Fruit fly (Drosophila melanogaster) whole organism, pupa: ENCODE results near the gene CG31465.

Source experiments
- CG10348 ChIP-seq: fragments of 200-800 bp; sonication (Bioruptor generic); IDR thresholded peaks from 2 replicates; pipeline ENCODE4 v1.3.6; 2022; ENCODE audit warnings: missing biosample characterization, missing genetic modification characterization
- CG12605 ChIP-seq: fragments of 200-800 bp; sonication (Bioruptor generic); IDR thresholded peaks from 2 replicates; pipeline ENCODE4 v1.3.6; 2022; ENCODE audit warnings: missing biosample characterization, missing genetic modification characterization
- CG13204 ChIP-seq: fragments of 200-800 bp; sonication (Bioruptor generic); optimal IDR thresholded peaks from 2 replicates; lab custom pipeline; 2018; ENCODE audit warnings: missing biosample characterization, mild to moderate bottlenecking, missing genetic modification characterization, moderate library complexity
- CG14655 ChIP-seq: fragments of 200-800 bp; sonication (Bioruptor generic); optimal IDR thresholded peaks from 3 replicates; lab custom pipeline; 2017; ENCODE audit warnings: mild to moderate bottlenecking, missing biosample characterization, missing genetic modification reagents, missing genetic modification characterization
- CG15710 ChIP-seq: fragments of 200-800 bp; sonication (Bioruptor generic); optimal IDR thresholded peaks from 2 replicates; lab custom pipeline; 2018; ENCODE audit warnings: missing biosample characterization, mild to moderate bottlenecking, missing genetic modification characterization, moderate library complexity
- CG17806 ChIP-seq: fragments of 200-800 bp; sonication (Bioruptor generic); optimal IDR thresholded peaks from 2 replicates; lab custom pipeline; 2018; ENCODE audit warnings: missing biosample characterization, mild to moderate bottlenecking, missing genetic modification characterization, moderate library complexity
- CG32121 ChIP-seq: fragments of 200-800 bp; sonication (Bioruptor generic); IDR thresholded peaks from 2 replicates; pipeline ENCODE4 v1.3.6; 2022; ENCODE audit warnings: missing biosample characterization, missing genetic modification characterization
- CG34367 ChIP-seq: fragments of 200-800 bp; sonication (Bioruptor generic); optimal IDR thresholded peaks from 2 replicates; lab custom pipeline; 2018; ENCODE audit warnings: missing biosample characterization, mild to moderate bottlenecking, missing genetic modification characterization
- CG4496 ChIP-seq: fragments of 200-800 bp; sonication (Bioruptor generic); IDR thresholded peaks from 3 replicates; pipeline ENCODE4 v1.3.6; 2022; ENCODE audit warnings: missing biosample characterization, missing genetic modification characterization
- CG8159 ChIP-seq: fragments of 200-800 bp; sonication (Bioruptor generic); optimal IDR thresholded peaks from 3 replicates; lab custom pipeline; 2018; ENCODE audit warnings: missing biosample characterization, mild to moderate bottlenecking, missing genetic modification characterization, moderate library complexity
- CG8301 ChIP-seq: fragments of 200-800 bp; sonication (Bioruptor generic); optimal IDR thresholded peaks from 2 replicates; lab custom pipeline; 2018; ENCODE audit warnings: missing biosample characterization, mild to moderate bottlenecking, missing genetic modification characterization
- CG9948 ChIP-seq: fragments of 200-800 bp; sonication (Bioruptor generic); optimal IDR thresholded peaks from 2 replicates; lab custom pipeline; 2018; ENCODE audit warnings: missing biosample characterization, mild to moderate bottlenecking, missing genetic modification characterization, moderate library complexity
- D1 ChIP-seq: fragments of 200-800 bp; sonication (Bioruptor generic); optimal IDR thresholded peaks from 2 replicates; lab custom pipeline; 2018; ENCODE audit warnings: missing biosample characterization, mild to moderate bottlenecking, missing genetic modification characterization, moderate library complexity
- EcR ChIP-seq: fragments of 200-800 bp; sonication (Bioruptor generic); optimal IDR thresholded peaks from 3 replicates; lab custom pipeline; 2019; ENCODE audit warnings: missing biosample characterization, missing genetic modification characterization, mild to moderate bottlenecking, moderate library complexity, missing genetic modification reagents
- Ets98B ChIP-seq: fragments of 200-800 bp; sonication (Bioruptor generic); IDR thresholded peaks from 2 replicates; pipeline ENCODE4 v1.3.6; 2022; ENCODE audit warnings: missing biosample characterization, missing genetic modification characterization
- Pif1A ChIP-seq: fragments of 200-800 bp; sonication (Bioruptor generic); optimal IDR thresholded peaks from 3 replicates; lab custom pipeline; 2016; ENCODE audit warnings: missing biosample characterization, missing genetic modification characterization
- Pif1B ChIP-seq: fragments of 200-800 bp; sonication (Bioruptor generic); optimal IDR thresholded peaks from 3 replicates; lab custom pipeline; 2016; ENCODE audit warnings: missing biosample characterization, missing genetic modification characterization
- Snoo ChIP-seq: fragments of 200-800 bp; sonication (Bioruptor generic); optimal IDR thresholded peaks from 3 replicates; lab custom pipeline; 2017; ENCODE audit warnings: missing biosample characterization, mild to moderate bottlenecking, missing genetic modification characterization, inconsistent platforms
- fd96Ca ChIP-seq: fragments of 200-800 bp; sonication (Bioruptor generic); IDR thresholded peaks from 3 replicates; pipeline ENCODE4 v1.3.6; 2022; ENCODE audit warnings: missing biosample characterization, missing genetic modification characterization
- gl ChIP-seq: fragments of 200-800 bp; sonication (Bioruptor generic); optimal IDR thresholded peaks from 2 replicates; lab custom pipeline; 2018; ENCODE audit warnings: missing biosample characterization, mild to moderate bottlenecking, missing genetic modification characterization
- rn ChIP-seq: fragments of 200-800 bp; sonication (Bioruptor generic); IDR thresholded peaks from 2 replicates; pipeline ENCODE4 v1.3.6; 2022; ENCODE audit warnings: missing biosample characterization, missing genetic modification characterization

CG31465 gene

DNA sequence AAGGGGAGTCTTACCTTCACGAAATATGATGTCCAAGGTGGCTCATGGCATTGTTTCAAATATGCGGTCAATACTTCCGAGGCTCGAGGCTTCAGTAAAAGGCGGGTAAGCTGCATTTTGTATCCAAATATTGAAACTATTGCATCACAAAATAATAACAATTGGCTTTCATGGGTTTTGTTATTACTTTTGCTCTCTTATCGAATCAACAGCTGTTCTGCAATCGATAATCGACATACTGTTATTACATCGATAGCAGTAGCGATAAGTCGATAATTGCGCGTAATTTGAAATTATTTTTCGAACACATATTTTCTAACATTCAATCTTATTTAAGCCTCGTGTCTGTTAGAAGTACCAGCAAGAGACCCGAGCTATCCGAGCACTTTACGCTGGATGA lies 2.1 kb upstream of the CG31465 start, which contains the start of gene CG34148:
Gene CG34148 (minus strand): TSS at position 214 of the 400 bp plus-strand sequence.
- TF ChIP-seq Pif1B (GFP tag; lab: Kevin White, UChicago): no peak
- no peak for TF ChIP-seq CG34367 (tag; lab: Kevin White, UChicago)
- TF ChIP-seq CG15710: no peak
- no peak for TF ChIP-seq CG14655 (GFP tag; lab: Kevin White, UChicago)
- TF ChIP-seq Snoo: no peak

- TF ChIP-seq CG8301 (tag; lab: Kevin White, UChicago) (no peak), fd96Ca (GFP tag; lab: Robert Waterston, UW) (no peak), CG12605 (GFP tag; lab: Robert Waterston, UW) (no peak), CG8159 (tag; lab: Kevin White, UChicago) (no peak), CG13204 (GFP tag; lab: Kevin White, UChicago) (no peak), Pif1B (GFP tag; lab: Kevin White, UChicago) (no peak), Pif1A (GFP tag; lab: Kevin White, UChicago) (no peak), CG14655 (GFP tag; lab: Kevin White, UChicago) (no peak), Snoo (no peak), gl (tag; lab: Kevin White, UChicago) (no peak), D1 (tag; lab: Kevin White, UChicago) (no peak), Ets98B (GFP tag; lab: Robert Waterston, UW) (no peak), CG4496 (no peak), CG15710 (no peak), EcR (GFP tag; lab: Kevin White, UChicago) (no peak), CG9948 (tag; lab: Kevin White, UChicago) (no peak)
- TF ChIP-seq, all 21 proteins: peak for 0
Measured at dm6 chr3R:21884354-21884753, 3.7 kb downstream of the CG31465 start, which contains the start of gene fit. TSS of gene fit (minus strand) at chr3R:21884454.

dm6 chr3R:21885450-21885849 lies 4.8 kb downstream of the CG31465 start, which contains the start of gene CG17819:
TSS of gene CG17819 (minus strand) at chr3R:21885550.
- TF ChIP-seq CG17806 (tag; lab: Kevin White, UChicago) (no peak), Ets98B (GFP tag; lab: Robert Waterston, UW) (no peak), CG4496 (no peak), CG14655 (GFP tag; lab: Kevin White, UChicago) (no peak), fd96Ca (GFP tag; lab: Robert Waterston, UW) (no peak), CG34367 (tag; lab: Kevin White, UChicago) (no peak), Pif1B (GFP tag; lab: Kevin White, UChicago) (no peak), CG15710 (no peak), rn (no peak), gl (tag; lab: Kevin White, UChicago) (no peak), CG10348 (GFP tag; lab: Robert Waterston, UW) (no peak)

DNA sequence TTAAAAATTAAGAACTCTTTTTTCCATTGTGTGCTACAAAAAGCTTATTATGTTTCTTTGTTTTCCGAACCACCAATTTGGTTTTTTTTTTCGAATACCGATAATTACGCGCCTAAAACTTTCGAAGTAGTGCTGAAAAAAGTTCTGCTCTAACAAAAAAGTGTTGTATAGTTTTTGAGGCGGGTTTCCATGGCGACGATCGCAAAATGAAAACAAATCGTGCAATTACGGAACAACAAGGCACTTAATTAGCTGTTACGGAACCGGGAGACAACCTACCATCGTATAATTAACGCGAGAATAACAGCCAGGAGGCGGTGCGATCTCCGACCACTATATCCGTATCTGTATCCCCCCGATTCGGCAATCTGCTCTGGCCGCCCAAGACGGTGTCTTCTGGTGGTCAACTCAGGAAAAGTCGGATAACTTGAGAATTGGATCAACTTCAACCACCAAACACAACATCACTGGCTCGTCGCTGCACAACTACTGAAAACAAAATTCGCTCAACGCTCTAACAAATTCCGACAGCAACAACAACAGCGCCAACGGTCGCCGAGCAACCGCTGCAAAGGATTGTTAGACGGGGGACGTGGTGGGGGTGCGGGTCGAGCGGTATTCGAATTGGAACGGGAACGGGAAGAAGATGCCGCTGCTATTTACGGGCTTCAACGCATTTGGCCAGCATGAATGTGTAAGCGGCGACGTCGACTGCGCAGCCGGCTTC lies 6.4 kb downstream of the CG31465 start, which contains the start of the genes CG6678 and dnd:
Gene CG6678 (plus strand): TSS at position 169 of the 727 bp plus-strand sequence.
Gene dnd (minus strand): TSS at position 495 of the 727 bp plus-strand sequence.
- TF ChIP-seq CG32121 (GFP tag; lab: Robert Waterston, UW) (no peak), Pif1A (GFP tag; lab: Kevin White, UChicago) (no peak), CG17806 (tag; lab: Kevin White, UChicago) (no peak), Snoo (no peak), CG4496 (0 out of 3 replicates have a peak, but pooled peaks have one; percentile 30), EcR (GFP tag; lab: Kevin White, UChicago) (no peak), CG9948 (tag; lab: Kevin White, UChicago) (no peak), CG8159 (tag; lab: Kevin White, UChicago) (no peak), CG10348 (GFP tag; lab: Robert Waterston, UW) (no peak), CG15710 (no peak), Pif1B (GFP tag; lab: Kevin White, UChicago) (no peak), CG13204 (GFP tag; lab: Kevin White, UChicago) (peak; percentile 72), CG34367 (tag; lab: Kevin White, UChicago) (no peak), rn (no peak), CG8301 (tag; lab: Kevin White, UChicago) (no peak), CG14655 (GFP tag; lab: Kevin White, UChicago) (no peak)

dm6 chr3R:21887588-21888007 lies 7.0 kb downstream of the CG31465 start:
- TF ChIP-seq CG34367 (tag; lab: Kevin White, UChicago) (no peak), CG8301 (tag; lab: Kevin White, UChicago) (peak; percentile 49), rn (no peak), gl (tag; lab: Kevin White, UChicago) (no peak), CG32121 (GFP tag; lab: Robert Waterston, UW) (0 out of 2 replicates have a peak, but pooled peaks have one; percentile 28), Pif1B (GFP tag; lab: Kevin White, UChicago) (no peak), fd96Ca (GFP tag; lab: Robert Waterston, UW) (peak; percentile 17; the same call in 1 of the 3 replicates), D1 (tag; lab: Kevin White, UChicago) (no peak), CG8159 (tag; lab: Kevin White, UChicago) (peak; percentile 62), EcR (GFP tag; lab: Kevin White, UChicago) (no peak), CG15710 (peak; percentile 46), CG12605 (GFP tag; lab: Robert Waterston, UW) (no peak), CG17806 (tag; lab: Kevin White, UChicago) (peak; percentile 44), CG10348 (GFP tag; lab: Robert Waterston, UW) (no peak), CG13204 (GFP tag; lab: Kevin White, UChicago) (no peak), CG4496 (peak; percentile 61), Ets98B (GFP tag; lab: Robert Waterston, UW) (peak; percentile 51; the same call in 1 of the 2 replicates), Snoo (no peak), Pif1A (GFP tag; lab: Kevin White, UChicago) (no peak), CG9948 (tag; lab: Kevin White, UChicago) (peak; percentile 13), CG14655 (GFP tag; lab: Kevin White, UChicago) (no peak)
- TF ChIP-seq, all 21 proteins: peak for 9
